Fruit fly (Drosophila melanogaster) whole organism, embryonic: ENCODE results near the gene CG11089.

Experiments
- Atf3 ChIP-seq: fragments of 200-800 bp; sonication (Bioruptor generic); optimal IDR thresholded peaks from 3 replicates; lab custom pipeline; 2016; ENCODE audit warnings: missing biosample characterization, missing genetic modification characterization
- CG11695 ChIP-seq: fragments of 200-800 bp; sonication (Bioruptor generic); IDR thresholded peaks from 3 replicates; pipeline ENCODE4 v1.3.6; 2022; ENCODE audit warnings: missing biosample characterization, missing genetic modification characterization
- CG12299 ChIP-seq: fragments of 200-800 bp; sonication (Bioruptor generic); optimal IDR thresholded peaks from 2 replicates; lab custom pipeline; 2018; ENCODE audit warnings: missing biosample characterization, mild to moderate bottlenecking, missing genetic modification characterization
- CG12391 ChIP-seq: fragments of 200-800 bp; sonication (Bioruptor generic); optimal IDR thresholded peaks from 3 replicates; lab custom pipeline; 2018; ENCODE audit warnings: missing biosample characterization, mild to moderate bottlenecking, missing genetic modification characterization, moderate library complexity
- CG12659 ChIP-seq: fragments of 200-800 bp; sonication (Bioruptor generic); optimal IDR thresholded peaks from 3 replicates; lab custom pipeline; 2017; ENCODE audit warnings: mild to moderate bottlenecking, missing biosample characterization, missing genetic modification reagents, missing genetic modification characterization
- CG13424 ChIP-seq: fragments of 200-800 bp; sonication (Bioruptor generic); optimal IDR thresholded peaks from 2 replicates; lab custom pipeline; 2019; ENCODE audit warnings: missing biosample characterization, mild to moderate bottlenecking, missing genetic modification characterization, moderate library complexity
- CG13894 ChIP-seq: fragments of 200-800 bp; sonication (Bioruptor generic); optimal IDR thresholded peaks from 3 replicates; lab custom pipeline; 2018; ENCODE audit warnings: missing biosample characterization, mild to moderate bottlenecking, missing genetic modification characterization, moderate library complexity
- CG16813 ChIP-seq: fragments of 200-800 bp; sonication (Bioruptor generic); IDR thresholded peaks from 3 replicates; pipeline ENCODE4 v1.3.6; 2022; ENCODE audit warnings: missing biosample characterization, missing genetic modification characterization; ENCODE audit not compliant: partially characterized antibody
- CG16815 ChIP-seq: fragments of 200-800 bp; sonication (Bioruptor generic); optimal IDR thresholded peaks from 3 replicates; lab custom pipeline; 2017; ENCODE audit warnings: missing biosample characterization, mild to moderate bottlenecking, missing genetic modification characterization
- CG18476 ChIP-seq: fragments of 200-800 bp; sonication (Bioruptor generic); optimal IDR thresholded peaks from 2 replicates; lab custom pipeline; 2016; ENCODE audit warnings: missing biosample characterization, mild to moderate bottlenecking, missing genetic modification characterization
- CG33213 ChIP-seq: fragments of 200-800 bp; sonication (Bioruptor generic); optimal IDR thresholded peaks from 3 replicates; lab custom pipeline; 2016; ENCODE audit warnings: missing biosample characterization, missing genetic modification characterization
- CG8944 ChIP-seq: fragments of 200-800 bp; sonication (Bioruptor generic); optimal IDR thresholded peaks from 3 replicates; lab custom pipeline; 2016; ENCODE audit warnings: missing biosample characterization, missing genetic modification characterization
- CG9797 ChIP-seq: fragments of 200-800 bp; sonication (Bioruptor generic); optimal IDR thresholded peaks from 3 replicates; lab custom pipeline; 2018; ENCODE audit warnings: missing biosample characterization, mild to moderate bottlenecking, missing genetic modification characterization
- CG9876 ChIP-seq: fragments of 200-800 bp; sonication (Bioruptor generic); optimal IDR thresholded peaks from 2 replicates; lab custom pipeline; 2016; ENCODE audit warnings: missing biosample characterization, missing genetic modification characterization
- CoRest ChIP-seq: fragments of 200-800 bp; sonication (Bioruptor generic); optimal IDR thresholded peaks from 3 replicates; lab custom pipeline; 2018; ENCODE audit warnings: missing biosample characterization, mild to moderate bottlenecking, missing genetic modification characterization, moderate library complexity
- Dref ChIP-seq: fragments of 200-800 bp; sonication (Bioruptor generic); IDR thresholded peaks from 2 replicates; pipeline ENCODE4 v1.3.6; 2022; ENCODE audit warnings: missing biosample characterization, missing genetic modification characterization
- Eip74EF ChIP-seq, 2 experiments: fragments of 200-800 bp in 1 of 2; fragments of >200 bp in 1 of 2; sonication (Bioruptor generic) in 1 of 2; optimal IDR thresholded peaks; 2 replicates each; lab custom pipeline; 2017 to 2019; ENCODE audit warnings: missing biosample characterization in 2 of 2, missing genetic modification characterization in 2 of 2, mild to moderate bottlenecking in 1 of 2, moderate library complexity in 1 of 2
- H15 ChIP-seq: fragments of 200-800 bp; sonication (Bioruptor generic); IDR thresholded peaks from 3 replicates; pipeline ENCODE4 v1.3.6; 2022; ENCODE audit warnings: missing biosample characterization, missing genetic modification characterization
- Hand ChIP-seq: fragments of 200-800 bp; sonication (Bioruptor generic); optimal IDR thresholded peaks from 2 replicates; lab custom pipeline; 2017; ENCODE audit warnings: mild to moderate bottlenecking, missing biosample characterization, missing genetic modification reagents, missing genetic modification characterization
- Hey ChIP-seq: fragments of 200-800 bp; sonication (Bioruptor generic); optimal IDR thresholded peaks from 3 replicates; lab custom pipeline; 2018; ENCODE audit warnings: missing biosample characterization, mild to moderate bottlenecking, missing genetic modification characterization
- Jarid2 ChIP-seq: fragments of 200-800 bp; sonication (Bioruptor generic); optimal IDR thresholded peaks from 3 replicates; lab custom pipeline; 2017; ENCODE audit warnings: mild to moderate bottlenecking, missing biosample characterization, missing genetic modification reagents, missing genetic modification characterization
- Max ChIP-seq: fragments of 200-800 bp; sonication (Bioruptor generic); optimal IDR thresholded peaks from 2 replicates; lab custom pipeline; 2016; ENCODE audit warnings: missing biosample characterization, mild to moderate bottlenecking, missing genetic modification characterization
- Myb ChIP-seq: fragments of 200-800 bp; sonication (Bioruptor generic); optimal IDR thresholded peaks from 2 replicates; lab custom pipeline; 2016; ENCODE audit warnings: missing biosample characterization, missing genetic modification characterization
- Nf-YA ChIP-seq: fragments of 200-800 bp; sonication (Bioruptor generic); IDR thresholded peaks from 2 replicates; pipeline ENCODE4 v1.3.6; 2022; ENCODE audit warnings: missing biosample characterization, missing genetic modification characterization
- Rfx ChIP-seq: fragments of 200-800 bp; sonication (Bioruptor generic); IDR thresholded peaks from 2 replicates; pipeline ENCODE4 v1.3.6; 2022; ENCODE audit warnings: missing biosample characterization, missing genetic modification characterization
- Xbp1 ChIP-seq: fragments of 200-800 bp; sonication (Bioruptor generic); optimal IDR thresholded peaks from 3 replicates; lab custom pipeline; 2016; ENCODE audit warnings: missing biosample characterization, mild to moderate bottlenecking, missing genetic modification characterization
- cas ChIP-seq: fragments of 200-800 bp; sonication (Bioruptor generic); IDR thresholded peaks from 2 replicates; pipeline ENCODE4 v1.3.6; 2022; ENCODE audit warnings: missing biosample characterization, missing genetic modification characterization
- crp ChIP-seq, 2 experiments: fragments of 200-800 bp; sonication (Bioruptor generic); optimal IDR thresholded peaks; 2 replicates in 1 of 2; 3 replicates in 1 of 2; lab custom pipeline; 2017; ENCODE audit warnings: missing biosample characterization in 2 of 2, missing genetic modification characterization in 2 of 2, mild to moderate bottlenecking in 1 of 2, moderate library complexity in 1 of 2
- dati ChIP-seq: fragments of 200-800 bp; sonication (Bioruptor generic); IDR thresholded peaks from 2 replicates; pipeline ENCODE4 v1.3.6; 2022; ENCODE audit warnings: missing biosample characterization, missing genetic modification characterization
- dimm ChIP-seq: fragments of 200-800 bp; sonication (Bioruptor generic); IDR thresholded peaks from 2 replicates; pipeline ENCODE4 v1.3.6; 2022; ENCODE audit warnings: missing biosample characterization, missing genetic modification characterization
- disco-r ChIP-seq: fragments of 200-800 bp; sonication (Bioruptor generic); optimal IDR thresholded peaks from 2 replicates; lab custom pipeline; 2016; ENCODE audit warnings: missing biosample characterization, missing genetic modification characterization
- esg ChIP-seq: fragments of 200-800 bp; sonication (Bioruptor generic); conservative IDR thresholded peaks from 2 replicates; pipeline ENCODE4 v1.3.6; 2022; ENCODE audit warnings: missing biosample characterization, missing genetic modification characterization
- gce ChIP-seq: fragments of 200-800 bp; sonication (Bioruptor generic); IDR thresholded peaks from 3 replicates; pipeline ENCODE4 v1.3.6; 2022; ENCODE audit warnings: missing biosample characterization, missing genetic modification characterization
- gcm ChIP-seq: fragments of 200-800 bp; sonication (Bioruptor generic); optimal IDR thresholded peaks from 2 replicates; lab custom pipeline; 2019; ENCODE audit warnings: missing biosample characterization, mild to moderate bottlenecking, missing genetic modification characterization, moderate library complexity
- gfzf ChIP-seq: fragments of 200-800 bp; sonication (Bioruptor generic); optimal IDR thresholded peaks from 2 replicates; lab custom pipeline; 2016; ENCODE audit warnings: missing biosample characterization, mild to moderate bottlenecking, missing genetic modification characterization, moderate library complexity
- jumu ChIP-seq: fragments of 200-800 bp; sonication (Bioruptor generic); optimal IDR thresholded peaks from 3 replicates; lab custom pipeline; 2016; ENCODE audit warnings: missing biosample characterization, missing genetic modification characterization
- lmd ChIP-seq: fragments of 200-800 bp; sonication (Bioruptor generic); IDR thresholded peaks from 2 replicates; pipeline ENCODE4 v1.3.6; 2022; ENCODE audit warnings: missing biosample characterization, missing genetic modification characterization
- maf-S ChIP-seq: fragments of 200-800 bp; sonication (Bioruptor generic); optimal IDR thresholded peaks from 2 replicates; lab custom pipeline; 2016; ENCODE audit warnings: missing biosample characterization, missing genetic modification characterization
- mld ChIP-seq: fragments of 200-800 bp; sonication (Bioruptor generic); IDR thresholded peaks from 3 replicates; pipeline ENCODE4 v1.3.6; 2022; ENCODE audit warnings: missing biosample characterization, missing genetic modification characterization; ENCODE audit not compliant: partially characterized antibody
- pho ChIP-seq: fragments of 200-800 bp; sonication (Bioruptor generic); optimal IDR thresholded peaks from 2 replicates; lab custom pipeline; 2016; ENCODE audit warnings: missing biosample characterization, missing genetic modification characterization
- salm ChIP-seq: fragments of 200-800 bp; sonication (Bioruptor generic); optimal IDR thresholded peaks from 2 replicates; lab custom pipeline; 2018; ENCODE audit warnings: missing biosample characterization, mild to moderate bottlenecking, missing genetic modification characterization
- slbo ChIP-seq: fragments of 200-800 bp; sonication (Bioruptor generic); IDR thresholded peaks from 2 replicates; pipeline ENCODE4 v1.3.6; 2022; ENCODE audit warnings: missing biosample characterization, missing genetic modification characterization
- stc ChIP-seq: fragments of 200-800 bp; sonication (Bioruptor generic); IDR thresholded peaks from 2 replicates; pipeline ENCODE4 v1.3.6; 2022; ENCODE audit warnings: missing biosample characterization, missing genetic modification characterization
- tna ChIP-seq: fragments of 200-800 bp; sonication (Bioruptor generic); IDR thresholded peaks from 2 replicates; pipeline ENCODE4 v1.3.6; 2022; ENCODE audit warnings: missing biosample characterization, missing genetic modification characterization; ENCODE audit not compliant: partially characterized antibody
- trem ChIP-seq: fragments of 200-800 bp; optimal IDR thresholded peaks from 3 replicates; lab custom pipeline; 2019; ENCODE audit warnings: missing biosample characterization, mild to moderate bottlenecking, missing genetic modification characterization, moderate library complexity
- vnd ChIP-seq: fragments of 200-800 bp; sonication (Bioruptor generic); IDR thresholded peaks from 3 replicates; pipeline ENCODE4 v1.3.6; 2022; ENCODE audit warnings: missing biosample characterization, missing genetic modification characterization; ENCODE audit not compliant: partially characterized antibody
- wek ChIP-seq: fragments of 200-800 bp; sonication (Bioruptor generic); optimal IDR thresholded peaks from 3 replicates; lab custom pipeline; 2018; ENCODE audit warnings: missing biosample characterization, mild to moderate bottlenecking, missing genetic modification characterization, moderate library complexity
- z ChIP-seq: fragments of 200-800 bp; sonication (Bioruptor generic); IDR thresholded peaks from 3 replicates; pipeline ENCODE4 v1.3.6; 2022; ENCODE audit warnings: missing biosample characterization, missing genetic modification characterization
- zfh2 ChIP-seq: fragments of 200-800 bp; sonication (Bioruptor generic); optimal IDR thresholded peaks from 2 replicates; lab custom pipeline; 2016; ENCODE audit warnings: missing biosample characterization, missing genetic modification characterization

The CG11089 gene

DNA sequence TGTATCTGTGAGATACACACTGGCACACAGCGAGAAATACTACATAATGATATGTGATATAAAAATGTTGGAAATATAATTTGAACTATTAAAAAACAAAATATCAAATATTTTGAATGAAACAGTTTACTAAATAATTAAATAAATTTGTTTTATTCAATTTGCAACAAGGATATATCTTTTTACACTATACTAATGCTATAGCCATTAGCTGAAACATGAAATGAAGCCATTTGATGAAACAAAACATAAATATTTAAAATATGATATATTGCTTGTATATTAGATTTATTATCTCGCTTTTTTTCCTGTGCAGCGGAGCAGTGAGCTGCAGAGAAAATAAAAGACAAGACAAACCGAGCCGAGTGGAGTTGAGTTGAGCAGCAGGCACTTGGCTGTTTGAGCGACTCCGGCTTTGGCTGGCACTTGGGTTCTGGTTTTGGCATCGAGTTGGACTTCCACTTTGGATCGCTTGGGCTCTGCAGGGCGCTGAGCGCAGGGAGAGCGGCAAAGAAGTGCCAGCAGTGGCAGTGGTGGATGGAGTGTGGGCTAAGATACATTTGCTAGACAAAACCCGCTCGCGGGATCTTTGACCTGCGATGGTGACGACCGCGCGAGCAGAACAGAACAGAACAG is 16.6 kb downstream of the CG11089 start (continued):
- TF ChIP-seq CG16815 (GFP tag; lab: Kevin White, UChicago) (peak; percentile 78), CG12391 (tag; lab: Kevin White, UChicago) (peak; percentile 87), z (GFP tag; lab: Robert Waterston, UW) (peak; percentile 93), gfzf (GFP tag; lab: Kevin White, UChicago) (no peak), maf-S (GFP tag; lab: Kevin White, UChicago) (no peak), gcm (GFP tag; lab: Kevin White, UChicago) (peak; percentile 88), vnd (GFP tag; lab: Robert Waterston, UW) (no peak), salm (tag; lab: Kevin White, UChicago) (peak; percentile 79), Myb (GFP tag; lab: Kevin White, UChicago) (no peak), esg (GFP tag; lab: Robert Waterston, UW) (peak; percentile 64), CG11695 (peak; percentile 85), Atf3 (no peak), Eip74EF (GFP tag; optimal IDR thresholded peaks at IDR 0.05; lab: Kevin White, UChicago) (peak in 1 of 2 experiments; percentile 86), Dref (GFP tag; lab: Robert Waterston, UW) (no peak), CG8944 (no peak), cas (GFP tag; lab: Robert Waterston, UW) (no peak), CG13424 (peak; percentile 88), Jarid2 (GFP tag; lab: Kevin White, UChicago) (peak; percentile 38), disco-r (GFP tag; lab: Kevin White, UChicago) (no peak), CG9876 (GFP tag; lab: Kevin White, UChicago) (no peak), tna (no peak), CG12299 (tag; lab: Kevin White, UChicago) (peak; percentile 75), CG18476 (GFP tag; lab: Kevin White, UChicago) (peak; percentile 54), CG9797 (GFP tag; lab: Kevin White, UChicago) (no peak), pho (GFP tag; lab: Kevin White, UChicago) (no peak), CG33213 (GFP tag; lab: Kevin White, UChicago) (no peak), gce (0 out of 3 replicates have a peak, but pooled peaks have one; percentile 7), CG13894 (no peak), zfh2 (GFP tag; lab: Kevin White, UChicago) (no peak), Max (GFP tag; lab: Kevin White, UChicago) (peak; percentile 54), Nf-YA (GFP tag; lab: Robert Waterston, UW) (peak; percentile 57; the same call in 1 of the 2 replicates), CoRest (tag; lab: Kevin White, UChicago) (peak; percentile 91), CG16813 (GFP tag; lab: Robert Waterston, UW) (no peak), dati (GFP tag; lab: Robert Waterston, UW) (no peak), CG12659 (GFP tag; lab: Kevin White, UChicago) (peak; percentile 75), stc (GFP tag; lab: Robert Waterston, UW) (no peak; the same call in 1 of the 2 replicates), crp (GFP tag; optimal IDR thresholded peaks at IDR 0.05; lab: Kevin White, UChicago) (peak in 1 of 2 experiments; percentile 18), trem (tag; lab: Kevin White, UChicago) (peak; percentile 90), Rfx (GFP tag; lab: Robert Waterston, UW) (peak; percentile 54), jumu (no peak), dimm (0 out of 2 replicates have a peak, but pooled peaks have one; percentile 6), lmd (peak; percentile 78), Xbp1 (GFP tag; lab: Kevin White, UChicago) (peak; percentile 43), mld (GFP tag; lab: Robert Waterston, UW) (no peak), slbo (GFP tag; lab: Robert Waterston, UW) (peak; percentile 73), Hand (GFP tag; lab: Kevin White, UChicago) (no peak), wek (GFP tag; lab: Kevin White, UChicago) (no peak), Hey (tag; lab: Kevin White, UChicago) (no peak), H15 (GFP tag; lab: Robert Waterston, UW) (peak; percentile 28; the same call in 1 of the 3 replicates)
